Fruit fly (Drosophila melanogaster) whole organism, embryonic: ENCODE results near the gene Nep7.

ENCODE experiments used
- Abd-B ChIP-seq: fragments of 200-800 bp; sonication (Bioruptor generic); optimal IDR thresholded peaks from 2 replicates; lab custom pipeline; 2018; ENCODE audit warnings: missing biosample characterization, mild to moderate bottlenecking, missing genetic modification characterization, moderate library complexity
- CG10543 ChIP-seq: fragments of 200-800 bp; sonication (Bioruptor generic); optimal IDR thresholded peaks from 3 replicates; lab custom pipeline; 2017; ENCODE audit warnings: missing biosample characterization, mild to moderate bottlenecking, missing genetic modification characterization, moderate library complexity
- CG13775 ChIP-seq: fragments of 200-800 bp; sonication (Bioruptor generic); optimal IDR thresholded peaks from 3 replicates; lab custom pipeline; 2017; ENCODE audit warnings: missing biosample characterization, mild to moderate bottlenecking, missing genetic modification characterization
- CG15479 ChIP-seq: fragments of 200-800 bp; sonication (Bioruptor generic); optimal IDR thresholded peaks from 3 replicates; lab custom pipeline; 2019; ENCODE audit warnings: missing biosample characterization, mild to moderate bottlenecking, missing genetic modification characterization, moderate library complexity
- CG17328 ChIP-seq: fragments of 200-800 bp; sonication (Bioruptor generic); IDR thresholded peaks from 2 replicates; pipeline ENCODE4 v1.3.6; 2022; ENCODE audit warnings: missing biosample characterization, missing genetic modification characterization
- CG18619 ChIP-seq: fragments of 200-800 bp; sonication (Bioruptor generic); optimal IDR thresholded peaks from 3 replicates; lab custom pipeline; 2017; ENCODE audit warnings: missing biosample characterization, mild to moderate bottlenecking, missing genetic modification characterization
- CG2129 ChIP-seq: fragments of 200-800 bp; sonication (Bioruptor generic); IDR thresholded peaks from 2 replicates; pipeline ENCODE4 v1.3.6; 2022; ENCODE audit warnings: missing biosample characterization, missing genetic modification characterization; ENCODE audit not compliant: partially characterized antibody
- CG31441 ChIP-seq: fragments of 200-800 bp; sonication (Bioruptor generic); IDR thresholded peaks from 2 replicates; pipeline ENCODE4 v1.3.6; 2022; ENCODE audit warnings: missing biosample characterization, missing genetic modification characterization
- CG34224 ChIP-seq: fragments of 200-800 bp; sonication (Bioruptor generic); IDR thresholded peaks from 3 replicates; pipeline ENCODE4 v1.3.6; 2022; ENCODE audit warnings: missing biosample characterization, missing genetic modification characterization; ENCODE audit not compliant: partially characterized antibody
- CG34376 ChIP-seq: fragments of 200-800 bp; sonication (Bioruptor generic); optimal IDR thresholded peaks from 2 replicates; lab custom pipeline; 2018; ENCODE audit warnings: missing biosample characterization, mild to moderate bottlenecking, missing genetic modification characterization
- CG4707 ChIP-seq: fragments of 200-800 bp; sonication (Bioruptor generic); optimal IDR thresholded peaks from 2 replicates; lab custom pipeline; 2018; ENCODE audit warnings: missing biosample characterization, mild to moderate bottlenecking, missing genetic modification characterization, moderate library complexity
- CG7357 ChIP-seq: fragments of 200-800 bp; sonication (Bioruptor generic); IDR thresholded peaks from 3 replicates; pipeline ENCODE4 v1.3.6; 2022; ENCODE audit warnings: missing biosample characterization, missing genetic modification characterization
- CG8388 ChIP-seq: fragments of 200-800 bp; sonication (Bioruptor generic); optimal IDR thresholded peaks from 2 replicates; lab custom pipeline; 2019; ENCODE audit warnings: missing biosample characterization, mild to moderate bottlenecking, missing genetic modification characterization, moderate library complexity
- Camta ChIP-seq: fragments of 200-800 bp; sonication (Bioruptor generic); optimal IDR thresholded peaks from 2 replicates; lab custom pipeline; 2016; ENCODE audit warnings: missing biosample characterization, missing genetic modification characterization
- CrebB ChIP-seq: fragments of 200-800 bp; sonication (Bioruptor generic); optimal IDR thresholded peaks from 3 replicates; lab custom pipeline; 2018; ENCODE audit warnings: missing biosample characterization, mild to moderate bottlenecking, missing genetic modification characterization
- D ChIP-seq, 2 experiments: fragments of 200-800 bp in 1 of 2; fragments of >200 bp in 1 of 2; sonication (Bioruptor generic) in 1 of 2; optimal IDR thresholded peaks; 2 replicates in 1 of 2; 3 replicates in 1 of 2; lab custom pipeline; 2017; ENCODE audit warnings: mild to moderate bottlenecking in 1 of 2, missing biosample characterization in 1 of 2, missing genetic modification characterization in 1 of 2, missing genetic modification reagents in 1 of 2
- Dp ChIP-seq: fragments of 200-800 bp; sonication (Bioruptor generic); optimal IDR thresholded peaks from 2 replicates; lab custom pipeline; 2018; ENCODE audit warnings: missing biosample characterization, mild to moderate bottlenecking, missing genetic modification characterization, moderate library complexity
- ERR ChIP-seq: fragments of 200-800 bp; sonication (Bioruptor generic); optimal IDR thresholded peaks from 2 replicates; lab custom pipeline; 2016; ENCODE audit warnings: missing biosample characterization, missing genetic modification characterization
- Elba2 ChIP-seq: fragments of 200-800 bp; sonication (Bioruptor generic); optimal IDR thresholded peaks from 3 replicates; lab custom pipeline; 2016; ENCODE audit warnings: missing biosample characterization, missing genetic modification characterization
- H15 ChIP-seq: fragments of 200-800 bp; sonication (Bioruptor generic); IDR thresholded peaks from 3 replicates; pipeline ENCODE4 v1.3.6; 2022; ENCODE audit warnings: missing biosample characterization, missing genetic modification characterization
- HHEX ChIP-seq: fragments of 200-800 bp; sonication (Bioruptor generic); optimal IDR thresholded peaks from 3 replicates; lab custom pipeline; 2017; ENCODE audit warnings: missing biosample characterization, mild to moderate bottlenecking, missing genetic modification characterization, missing genetic modification reagents
- Hand ChIP-seq: fragments of 200-800 bp; sonication (Bioruptor generic); optimal IDR thresholded peaks from 2 replicates; lab custom pipeline; 2017; ENCODE audit warnings: mild to moderate bottlenecking, missing biosample characterization, missing genetic modification reagents, missing genetic modification characterization
- Hmr ChIP-seq: fragments of 200-800 bp; sonication (Bioruptor generic); optimal IDR thresholded peaks from 3 replicates; lab custom pipeline; 2017; ENCODE audit warnings: mild to moderate bottlenecking, missing biosample characterization, missing genetic modification reagents, missing genetic modification characterization
- Hsf ChIP-seq: fragments of 200-800 bp; sonication (Bioruptor generic); optimal IDR thresholded peaks from 3 replicates; lab custom pipeline; 2016; ENCODE audit warnings: missing biosample characterization, missing genetic modification characterization
- MTF-1 ChIP-seq: fragments of 200-800 bp; sonication (Bioruptor generic); optimal IDR thresholded peaks from 2 replicates; lab custom pipeline; 2018; ENCODE audit warnings: missing biosample characterization, mild to moderate bottlenecking, missing genetic modification characterization, borderline replicate concordance
- Mad ChIP-seq: fragments of 200-800 bp; sonication (Bioruptor generic); optimal IDR thresholded peaks from 2 replicates; lab custom pipeline; 2016; ENCODE audit warnings: missing biosample characterization, missing genetic modification characterization
- Ssrp ChIP-seq: fragments of 200-800 bp; sonication (Bioruptor generic); optimal IDR thresholded peaks from 2 replicates; lab custom pipeline; 2018; ENCODE audit warnings: missing biosample characterization, mild to moderate bottlenecking, missing genetic modification characterization, moderate library complexity
- Tbp ChIP-seq: fragments of >200 bp; optimal IDR thresholded peaks from 2 replicates; lab custom pipeline; 2018; ENCODE audit warnings: missing biosample characterization, missing genetic modification characterization
- Xbp1 ChIP-seq: fragments of 200-800 bp; sonication (Bioruptor generic); optimal IDR thresholded peaks from 3 replicates; lab custom pipeline; 2016; ENCODE audit warnings: missing biosample characterization, mild to moderate bottlenecking, missing genetic modification characterization
- Xrp1 ChIP-seq: fragments of 200-800 bp; sonication (Bioruptor generic); IDR thresholded peaks from 2 replicates; pipeline ENCODE4 v1.3.6; 2022; ENCODE audit warnings: missing biosample characterization, missing genetic modification characterization
- ara ChIP-seq: fragments of 200-800 bp; sonication (Bioruptor generic); IDR thresholded peaks from 2 replicates; pipeline ENCODE4 v1.3.6; 2022; ENCODE audit warnings: missing biosample characterization, missing genetic modification characterization
- az2 ChIP-seq: fragments of 200-800 bp; sonication (Bioruptor generic); optimal IDR thresholded peaks from 3 replicates; lab custom pipeline; 2016; ENCODE audit warnings: missing biosample characterization, missing genetic modification characterization
- btn ChIP-seq: fragments of 200-800 bp; sonication (Bioruptor generic); optimal IDR thresholded peaks from 2 replicates; lab custom pipeline; 2016; ENCODE audit warnings: missing biosample characterization, missing genetic modification characterization
- cato ChIP-seq: fragments of 200-800 bp; sonication (Bioruptor generic); optimal IDR thresholded peaks from 2 replicates; lab custom pipeline; 2016; ENCODE audit warnings: missing biosample characterization, missing genetic modification characterization, borderline replicate concordance
- crc ChIP-seq: fragments of 200-800 bp; sonication (Bioruptor generic); optimal IDR thresholded peaks from 2 replicates; lab custom pipeline; 2016; ENCODE audit warnings: missing biosample characterization, missing genetic modification characterization
- disco-r ChIP-seq: fragments of 200-800 bp; sonication (Bioruptor generic); optimal IDR thresholded peaks from 2 replicates; lab custom pipeline; 2016; ENCODE audit warnings: missing biosample characterization, missing genetic modification characterization
- dpn ChIP-seq, 2 experiments: fragments of 200-800 bp; sonication (Bioruptor generic); optimal IDR thresholded peaks; 3 replicates each; lab custom pipeline; 2016; ENCODE audit warnings: missing biosample characterization in 2 of 2, missing genetic modification characterization in 2 of 2
- fd64A ChIP-seq: fragments of 200-800 bp; sonication (Bioruptor generic); optimal IDR thresholded peaks from 3 replicates; lab custom pipeline; 2018; ENCODE audit warnings: missing biosample characterization, mild to moderate bottlenecking, missing genetic modification characterization
- fu2 ChIP-seq: fragments of 200-800 bp; sonication (Bioruptor generic); optimal IDR thresholded peaks from 2 replicates; lab custom pipeline; 2016; ENCODE audit warnings: missing biosample characterization, missing genetic modification characterization
- gcm ChIP-seq: fragments of 200-800 bp; sonication (Bioruptor generic); optimal IDR thresholded peaks from 2 replicates; lab custom pipeline; 2019; ENCODE audit warnings: missing biosample characterization, mild to moderate bottlenecking, missing genetic modification characterization, moderate library complexity
- gfzf ChIP-seq: fragments of 200-800 bp; sonication (Bioruptor generic); optimal IDR thresholded peaks from 2 replicates; lab custom pipeline; 2016; ENCODE audit warnings: missing biosample characterization, mild to moderate bottlenecking, missing genetic modification characterization, moderate library complexity
- grau ChIP-seq: fragments of 200-800 bp; optimal IDR thresholded peaks from 3 replicates; lab custom pipeline; 2019; ENCODE audit warnings: missing biosample characterization, mild to moderate bottlenecking, missing genetic modification characterization, moderate library complexity
- org-1 ChIP-seq: fragments of 200-800 bp; sonication (Bioruptor generic); optimal IDR thresholded peaks from 2 replicates; lab custom pipeline; 2017; ENCODE audit warnings: missing biosample characterization, missing genetic modification characterization
- phol ChIP-seq: fragments of 200-800 bp; sonication (Bioruptor generic); optimal IDR thresholded peaks from 3 replicates; lab custom pipeline; 2018; ENCODE audit warnings: missing biosample characterization, mild to moderate bottlenecking, missing genetic modification characterization, moderate library complexity
- pita ChIP-seq: fragments of 200-800 bp; sonication (Bioruptor generic); optimal IDR thresholded peaks from 2 replicates; lab custom pipeline; 2017; ENCODE audit warnings: missing biosample characterization, mild to moderate bottlenecking, missing genetic modification characterization
- pnt ChIP-seq: fragments of 200-800 bp; sonication (Bioruptor generic); optimal IDR thresholded peaks from 3 replicates; lab custom pipeline; 2016; ENCODE audit warnings: missing biosample characterization, missing genetic modification characterization
- sens-2 ChIP-seq: fragments of 200-800 bp; sonication (Bioruptor generic); IDR thresholded peaks from 2 replicates; pipeline ENCODE4 v1.3.6; 2022; ENCODE audit warnings: missing biosample characterization, missing genetic modification characterization
- usp ChIP-seq: fragments of >200 bp; optimal IDR thresholded peaks from 2 replicates; lab custom pipeline; 2017; ENCODE audit warnings: missing biosample characterization, missing genetic modification characterization
- zfh2 ChIP-seq: fragments of 200-800 bp; sonication (Bioruptor generic); optimal IDR thresholded peaks from 2 replicates; lab custom pipeline; 2016; ENCODE audit warnings: missing biosample characterization, missing genetic modification characterization

Nep7 gene

DNA sequence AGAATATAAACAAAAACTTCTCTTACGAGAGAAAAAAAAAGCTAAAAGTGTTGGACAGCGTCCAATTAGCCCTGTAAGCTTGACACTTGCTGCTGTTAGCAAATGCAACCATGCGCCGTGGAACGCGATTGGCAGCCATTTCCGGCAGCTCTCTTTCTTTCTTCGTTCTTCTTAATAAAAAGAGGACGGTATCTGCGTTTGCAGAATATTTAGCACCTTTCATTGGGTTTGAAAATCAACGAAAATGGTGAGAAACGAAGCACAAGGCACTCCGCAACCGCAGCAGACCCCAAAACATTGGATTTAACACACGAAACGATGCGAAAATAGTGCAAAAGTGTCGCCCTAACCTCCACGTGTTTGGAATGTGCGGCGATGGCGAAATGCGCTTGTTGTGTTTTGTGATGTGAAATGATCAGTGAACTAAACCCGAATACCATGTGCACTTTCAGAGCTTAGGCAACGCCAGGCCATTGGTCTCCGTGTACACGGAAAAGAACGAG, 32.0 kb upstream of the Nep7 start, which contains the start of gene RpL4 (continued):
- peak; percentile 93 for TF ChIP-seq CG10543
- TF ChIP-seq az2 (GFP tag; lab: Kevin White, UChicago) = peak; percentile 78
- no peak for TF ChIP-seq Abd-B (GFP tag; lab: Kevin White, UChicago)
- peak; percentile 74 for TF ChIP-seq disco-r (GFP tag; lab: Kevin White, UChicago)
- no peak for TF ChIP-seq ERR (GFP tag; lab: Kevin White, UChicago)
- TF ChIP-seq CG15479 (GFP tag; lab: Kevin White, UChicago) = peak; percentile 35
- peak; percentile 91 for TF ChIP-seq CG17328 (GFP tag; lab: Robert Waterston, UW)
- peak; percentile 74; the same call in 2 of the 3 replicates for TF ChIP-seq H15 (GFP tag; lab: Robert Waterston, UW)
- TF ChIP-seq dpn (GFP tag; optimal IDR thresholded peaks at IDR 0.05; lab: Kevin White, UChicago) = peak; percentile 52 to 82
- peak; percentile 12 for TF ChIP-seq Dp (GFP tag; lab: Kevin White, UChicago)
- peak; percentile 81 for TF ChIP-seq fd64A (GFP tag; lab: Kevin White, UChicago)
- TF ChIP-seq gcm (GFP tag; lab: Kevin White, UChicago) = peak; percentile 65
- peak; percentile 77 for TF ChIP-seq btn
- TF ChIP-seq CG4707 (GFP tag; lab: Kevin White, UChicago) = peak; percentile 85
- peak; percentile 86 for TF ChIP-seq phol (tag; lab: Kevin White, UChicago)
- TF ChIP-seq zfh2 (GFP tag; lab: Kevin White, UChicago) = peak; percentile 44
- TF ChIP-seq Hmr (GFP tag; lab: Kevin White, UChicago) = peak; percentile 94
- TF ChIP-seq CG18619 (GFP tag; lab: Kevin White, UChicago) = peak; percentile 93
- peak; percentile 80 for TF ChIP-seq Hand (GFP tag; lab: Kevin White, UChicago)
- TF ChIP-seq CG34224 (GFP tag; lab: Robert Waterston, UW) = no peak
- no peak; the same call in 1 of the 2 replicates for TF ChIP-seq Xrp1 (GFP tag; lab: Robert Waterston, UW)
- TF ChIP-seq org-1 = peak; percentile 71
- peak; percentile 89 for TF ChIP-seq Camta (GFP tag; lab: Kevin White, UChicago)
- TF ChIP-seq CG31441 (GFP tag; lab: Robert Waterston, UW) = peak; percentile 82
- peak; percentile 81 for TF ChIP-seq ara (GFP tag; lab: Robert Waterston, UW)
- TF ChIP-seq crc (GFP tag; lab: Kevin White, UChicago) = peak; percentile 75
- TF ChIP-seq usp = no peak
- no peak for TF ChIP-seq CG7357
- peak; percentile 95 for TF ChIP-seq CG13775 (GFP tag; lab: Kevin White, UChicago)
- peak; percentile 64 for TF ChIP-seq grau (tag; lab: Kevin White, UChicago)
- TF ChIP-seq gfzf (GFP tag; lab: Kevin White, UChicago) = peak; percentile 4
- TF ChIP-seq Elba2 (GFP tag; lab: Kevin White, UChicago) = no peak
- peak; percentile 93 for TF ChIP-seq CG34376 (GFP tag; lab: Kevin White, UChicago)
- TF ChIP-seq Mad (GFP tag; lab: Kevin White, UChicago) = peak; percentile 79
- TF ChIP-seq sens-2 (GFP tag; lab: Robert Waterston, UW) = peak; percentile 89
- peak; percentile 78 for TF ChIP-seq Xbp1 (GFP tag; lab: Kevin White, UChicago)
- no peak for TF ChIP-seq D (optimal IDR thresholded peaks at IDR 0.05; lab: Kevin White, UChicago)
- TF ChIP-seq D (GFP tag; optimal IDR thresholded peaks at IDR 0.05; lab: Kevin White, UChicago) = peak; percentile 77
- peak; percentile 24 for TF ChIP-seq pnt (GFP tag; lab: Kevin White, UChicago)
- TF ChIP-seq pita (GFP tag; lab: Kevin White, UChicago) = no peak
- peak; percentile 87 for TF ChIP-seq HHEX (GFP tag; lab: Kevin White, UChicago)
- TF ChIP-seq CG2129 (GFP tag; lab: Robert Waterston, UW) = no peak
- TF ChIP-seq CG8388 = peak; percentile 71
- TF ChIP-seq Tbp (GFP tag; lab: Kevin White, UChicago) = peak; percentile 6
- peak; percentile 40 for TF ChIP-seq Ssrp
- peak; percentile 96 for TF ChIP-seq MTF-1 (GFP tag; lab: Kevin White, UChicago)
- TF ChIP-seq fu2 = peak; percentile 41
- peak; percentile 82 for TF ChIP-seq CrebB (tag; lab: Kevin White, UChicago)
- TF ChIP-seq cato = peak; percentile 62
- peak; percentile 80 for TF ChIP-seq Hsf (GFP tag; lab: Kevin White, UChicago)
